Worm (Caenorhabditis elegans) whole organism, L3 larva: ENCODE results near the gene F58A3.4.
A peak's percentile ranks its signal among the peaks of the same experiment; 100 is the strongest.

Experiments used
- R02D3.7 ChIP-seq: fragments of 150-350 bp; optimal IDR thresholded peaks from 2 replicates; lab custom pipeline; 2014; ENCODE audit warnings: missing biosample characterization, missing genetic modification characterization
- ZK546.5 ChIP-seq: sonication (generic microtip); optimal IDR thresholded peaks from 2 replicates; lab custom pipeline; 2017; ENCODE audit warnings: missing biosample characterization, missing genetic modification characterization
- aly-2 ChIP-seq: fragments of 150-350 bp; optimal IDR thresholded peaks from 2 replicates; lab custom pipeline; 2014; ENCODE audit warnings: missing biosample characterization, missing genetic modification characterization
- ama-1 ChIP-seq: fragments of 150-350 bp; optimal IDR thresholded peaks from 2 replicates; lab custom pipeline; 2018
- ceh-16 ChIP-seq: sonication (generic microtip); optimal IDR thresholded peaks from 2 replicates; lab custom pipeline; 2017; ENCODE audit warnings: missing biosample characterization, missing genetic modification characterization
- ceh-28 ChIP-seq: fragments of 150-350 bp; optimal IDR thresholded peaks from 2 replicates; lab custom pipeline; 2014; ENCODE audit warnings: missing biosample characterization, missing genetic modification reagents, missing genetic modification characterization
- ceh-82 ChIP-seq: fragments of 150-350 bp; optimal IDR thresholded peaks from 2 replicates; lab custom pipeline; 2014; ENCODE audit warnings: missing biosample characterization, missing genetic modification characterization
- ceh-9 ChIP-seq: sonication (generic microtip); optimal IDR thresholded peaks from 2 replicates; lab custom pipeline; 2018; ENCODE audit warnings: missing biosample characterization, missing genetic modification characterization
- daf-12 ChIP-seq: fragments of 150-350 bp; optimal IDR thresholded peaks from 2 replicates; lab custom pipeline; 2014; ENCODE audit warnings: missing biosample characterization, missing genetic modification reagents, missing genetic modification characterization
- egl-27 ChIP-seq: sonication (generic microtip); optimal IDR thresholded peaks from 4 replicates; lab custom pipeline; 2017; ENCODE audit warnings: missing biosample characterization, missing genetic modification reagents, missing genetic modification characterization
- egl-5 ChIP-seq: fragments of 150-350 bp; optimal IDR thresholded peaks from 2 replicates; lab custom pipeline; 2017; ENCODE audit warnings: missing biosample characterization, missing genetic modification reagents, missing genetic modification characterization, inconsistent platforms
- elt-1 ChIP-seq: fragments of 150-350 bp; optimal IDR thresholded peaks from 2 replicates; lab custom pipeline; 2014; ENCODE audit warnings: missing biosample characterization, missing genetic modification characterization
- elt-2 ChIP-seq: sonication (generic microtip); optimal IDR thresholded peaks from 2 replicates; lab custom pipeline; 2016; ENCODE audit warnings: missing genetic modification reagents, mild to moderate bottlenecking, missing genetic modification characterization, missing compliant biosample characterization
- elt-3 ChIP-seq, 3 experiments: fragments of 150-350 bp in 1 of 3; sonication (generic microtip) in 2 of 3; optimal IDR thresholded peaks; 2 replicates in 2 of 3; 4 replicates in 1 of 3; lab custom pipeline; 2014 to 2017; ENCODE audit warnings: missing biosample characterization in 3 of 3, missing genetic modification characterization in 3 of 3
- eor-1 ChIP-seq, 2 experiments: fragments of 150-350 bp; optimal IDR thresholded peaks; 2 replicates each; lab custom pipeline; 2014 to 2018; ENCODE audit warnings: missing biosample characterization in 2 of 2, missing genetic modification characterization in 2 of 2
- fkh-10 ChIP-seq: sonication (generic microtip); optimal IDR thresholded peaks from 2 replicates; lab custom pipeline; 2017; ENCODE audit warnings: missing biosample characterization, missing genetic modification reagents, missing genetic modification characterization
- fkh-2 ChIP-seq: fragments of 150-350 bp; optimal IDR thresholded peaks from 2 replicates; lab custom pipeline; 2014; ENCODE audit warnings: missing biosample characterization, missing genetic modification reagents, missing genetic modification characterization
- fos-1 ChIP-seq: fragments of 150-350 bp; optimal IDR thresholded peaks from 2 replicates; lab custom pipeline; 2014; ENCODE audit warnings: missing biosample characterization, missing genetic modification characterization
- hmg-11 ChIP-seq: sonication (generic microtip); optimal IDR thresholded peaks from 2 replicates; lab custom pipeline; 2016; ENCODE audit warnings: missing genetic modification characterization, missing compliant biosample characterization
- jun-1 ChIP-seq: fragments of 150-350 bp; optimal IDR thresholded peaks from 2 replicates; lab custom pipeline; 2014; ENCODE audit warnings: missing biosample characterization, missing genetic modification reagents, missing genetic modification characterization
- lin-15B ChIP-seq: fragments of 150-350 bp; optimal IDR thresholded peaks from 2 replicates; lab custom pipeline; 2014; ENCODE audit warnings: missing biosample characterization, missing genetic modification characterization
- lin-39 ChIP-seq: fragments of 150-350 bp; optimal IDR thresholded peaks from 2 replicates; lab custom pipeline; 2018; ENCODE audit warnings: missing biosample characterization, missing genetic modification reagents, missing genetic modification characterization
- lsy-12 ChIP-seq: sonication (generic microtip); optimal IDR thresholded peaks from 2 replicates; lab custom pipeline; 2016; ENCODE audit warnings: mild to moderate bottlenecking, missing genetic modification characterization, missing compliant biosample characterization
- mdl-1 ChIP-seq: fragments of 150-350 bp; optimal IDR thresholded peaks from 2 replicates; lab custom pipeline; 2014; ENCODE audit warnings: missing biosample characterization, missing genetic modification characterization
- mml-1 ChIP-seq: fragments of 150-350 bp; sonication (generic microtip); optimal IDR thresholded peaks from 3 replicates; lab custom pipeline; 2014; ENCODE audit warnings: missing biosample characterization, missing genetic modification characterization
- nfya-1 ChIP-seq: sonication (generic microtip); optimal IDR thresholded peaks from 2 replicates; lab custom pipeline; 2017; ENCODE audit warnings: missing genetic modification characterization, mild to moderate bottlenecking, missing compliant biosample characterization, antibody characterized with exemption, moderate library complexity; ENCODE audit not compliant: insufficient read depth
- nhr-11 ChIP-seq: fragments of 150-350 bp; optimal IDR thresholded peaks from 2 replicates; lab custom pipeline; 2014; ENCODE audit warnings: missing biosample characterization, missing genetic modification characterization
- nhr-12 ChIP-seq: fragments of 150-350 bp; optimal IDR thresholded peaks from 2 replicates; lab custom pipeline; 2014; ENCODE audit warnings: missing biosample characterization, missing genetic modification characterization
- nhr-23 ChIP-seq: fragments of 150-350 bp; optimal IDR thresholded peaks from 2 replicates; lab custom pipeline; 2014; ENCODE audit warnings: missing biosample characterization, missing genetic modification reagents, missing genetic modification characterization
- nhr-237 ChIP-seq: fragments of 150-350 bp; optimal IDR thresholded peaks from 2 replicates; lab custom pipeline; 2014; ENCODE audit warnings: missing biosample characterization, missing genetic modification characterization
- nhr-25 ChIP-seq: sonication (generic microtip); optimal IDR thresholded peaks from 2 replicates; lab custom pipeline; 2017; ENCODE audit warnings: missing biosample characterization, missing genetic modification characterization
- nhr-28 ChIP-seq: fragments of 150-350 bp; optimal IDR thresholded peaks from 2 replicates; lab custom pipeline; 2014; ENCODE audit warnings: missing biosample characterization, missing genetic modification characterization
- nhr-43 ChIP-seq: sonication (generic microtip); optimal IDR thresholded peaks from 2 replicates; lab custom pipeline; 2016; ENCODE audit warnings: mild to moderate bottlenecking, missing genetic modification characterization, missing compliant biosample characterization; ENCODE audit not compliant: poor library complexity, severe bottlenecking
- nhr-67 ChIP-seq: fragments of 150-350 bp; optimal IDR thresholded peaks from 2 replicates; lab custom pipeline; 2014; ENCODE audit warnings: missing biosample characterization, missing genetic modification characterization
- nhr-76 ChIP-seq: fragments of 150-350 bp; sonication (generic microtip); optimal IDR thresholded peaks from 5 replicates; lab custom pipeline; 2014; ENCODE audit warnings: missing biosample characterization, missing genetic modification characterization
- nhr-77 ChIP-seq: fragments of 150-350 bp; optimal IDR thresholded peaks from 2 replicates; lab custom pipeline; 2014; ENCODE audit warnings: missing biosample characterization, missing genetic modification characterization
- pha-4 ChIP-seq: fragments of 150-350 bp; optimal IDR thresholded peaks from 2 replicates; lab custom pipeline; 2014; ENCODE audit warnings: missing biosample characterization, missing genetic modification reagents, missing genetic modification characterization
- pqm-1 ChIP-seq: fragments of 150-350 bp; optimal IDR thresholded peaks from 2 replicates; lab custom pipeline; 2017; ENCODE audit warnings: missing biosample characterization, missing genetic modification characterization, inconsistent platforms
- sea-2 ChIP-seq: fragments of 150-350 bp; sonication (generic microtip); optimal IDR thresholded peaks from 4 replicates; lab custom pipeline; 2014; ENCODE audit warnings: missing biosample characterization, missing genetic modification reagents, missing genetic modification characterization
- skn-1 ChIP-seq: fragments of 150-350 bp; optimal IDR thresholded peaks from 2 replicates; lab custom pipeline; 2014; ENCODE audit warnings: missing biosample characterization, missing genetic modification characterization
- snpc-4 ChIP-seq: fragments of 150-350 bp; optimal IDR thresholded peaks from 2 replicates; lab custom pipeline; 2014; ENCODE audit warnings: missing biosample characterization, missing genetic modification characterization
- tbx-2 ChIP-seq: sonication (generic microtip); optimal IDR thresholded peaks from 2 replicates; lab custom pipeline; 2016; ENCODE audit warnings: mild to moderate bottlenecking, missing genetic modification characterization, missing compliant biosample characterization
- unc-39 ChIP-seq: sonication (generic microtip); optimal IDR thresholded peaks from 4 replicates; lab custom pipeline; 2017; ENCODE audit warnings: missing biosample characterization, missing genetic modification characterization
- unc-62 ChIP-seq: fragments of 150-350 bp; sonication (generic microtip); optimal IDR thresholded peaks from 4 replicates; lab custom pipeline; 2014; ENCODE audit warnings: missing biosample characterization, missing genetic modification reagents, missing genetic modification characterization
- zag-1 ChIP-seq: fragments of 150-350 bp; optimal IDR thresholded peaks from 2 replicates; lab custom pipeline; 2014; ENCODE audit warnings: missing biosample characterization, missing genetic modification characterization
- ztf-11 ChIP-seq: fragments of 150-350 bp; optimal IDR thresholded peaks from 2 replicates; lab custom pipeline; 2014; ENCODE audit warnings: missing biosample characterization, missing genetic modification characterization
- ztf-4 ChIP-seq: fragments of 150-350 bp; optimal IDR thresholded peaks from 2 replicates; lab custom pipeline; 2014; ENCODE audit warnings: missing biosample characterization, missing genetic modification characterization

F58A3.4 gene

DNA sequence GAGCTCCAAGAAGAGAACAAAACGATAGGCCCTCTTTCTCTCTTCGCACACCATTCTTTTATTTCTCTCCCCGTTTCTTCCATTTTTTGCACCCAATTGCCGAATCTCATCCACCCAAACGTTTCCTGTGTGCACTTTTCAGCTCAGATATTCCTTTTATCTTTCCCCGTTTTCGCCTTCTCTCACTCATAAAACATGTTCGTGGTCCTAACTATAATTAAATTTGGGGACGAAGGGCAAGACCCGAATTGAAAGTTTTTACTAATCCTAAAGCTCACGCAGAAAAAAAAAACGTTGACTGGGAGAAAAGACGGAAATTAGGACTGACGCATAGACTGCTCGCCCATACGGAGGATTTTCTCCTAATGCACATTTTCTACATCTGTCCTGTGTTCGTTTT lies 45.0 kb downstream of the F58A3.4 start:
- TF ChIP-seq mml-1 (tag; lab: Kevin White, UChicago) (no peak), daf-12 (no peak), ceh-9 (tag; lab: Kevin White, UChicago) (no peak), unc-39 (no peak)

- no peak for TF ChIP-seq R02D3.7
- TF ChIP-seq nhr-25 (tag; lab: Kevin White, UChicago), result peak; percentile 18
- no peak for TF ChIP-seq egl-5 (tag; lab: Kevin White, UChicago)
- TF ChIP-seq fkh-2 (tag; lab: Kevin White, UChicago), result no peak
- TF ChIP-seq ceh-9 (tag; lab: Kevin White, UChicago), result no peak
- TF ChIP-seq tbx-2, result peak; percentile 63
- peak; percentile 17 for TF ChIP-seq hmg-11 (tag; lab: Kevin White, UChicago)
- TF ChIP-seq snpc-4 (tag; lab: Kevin White, UChicago), result no peak
- no peak for TF ChIP-seq lin-15B (tag; lab: Kevin White, UChicago)
- peak; percentile 61 for TF ChIP-seq ceh-82 (tag; lab: Kevin White, UChicago)
- peak; percentile 18 for TF ChIP-seq jun-1 (tag; lab: Kevin White, UChicago)
- peak; percentile 53 for TF ChIP-seq lin-39
- no peak for TF ChIP-seq ceh-16 (tag; lab: Kevin White, UChicago)
- no peak for TF ChIP-seq zag-1 (tag; lab: Kevin White, UChicago)
- TF ChIP-seq nhr-43 (tag; lab: Kevin White, UChicago), result peak; percentile 88
- no peak for TF ChIP-seq nhr-67 (tag; lab: Kevin White, UChicago)
- no peak for TF ChIP-seq egl-27 (tag; lab: Kevin White, UChicago)
- TF ChIP-seq unc-39, result no peak
- no peak for TF ChIP-seq sea-2 (GFP tag; lab: Kevin White, UChicago)
- no peak for TF ChIP-seq aly-2 (tag; lab: Kevin White, UChicago)
- no peak for TF ChIP-seq mml-1 (tag; lab: Kevin White, UChicago)
- no peak for TF ChIP-seq nhr-77 (tag; lab: Kevin White, UChicago)
- no peak for TF ChIP-seq daf-12
- no peak for TF ChIP-seq nfya-1 (tag; lab: Kevin White, UChicago)
- no peak for TF ChIP-seq ZK546.5 (tag; lab: Kevin White, UChicago)
- TF ChIP-seq nhr-23 (tag; lab: Kevin White, UChicago), result no peak
- peak; percentile 65 for TF ChIP-seq lsy-12 (tag; lab: Kevin White, UChicago)
- peak; percentile 11 for TF ChIP-seq skn-1 (tag; lab: Kevin White, UChicago)
- no peak for TF ChIP-seq ceh-28
- no peak for TF ChIP-seq fkh-10
- TF ChIP-seq nhr-76, result no peak
- no peak for TF ChIP-seq unc-62 (GFP tag; lab: Kevin White, UChicago)
- no peak for TF ChIP-seq ztf-11 (tag; lab: Kevin White, UChicago)
- TF ChIP-seq fos-1 (tag; lab: Kevin White, UChicago), result no peak
- TF ChIP-seq eor-1 (tag; optimal IDR thresholded peaks at IDR 0.05; lab: Kevin White, UChicago), result no peak
- peak in 1 of 3 experiments; percentile 12 for TF ChIP-seq elt-3 (tag; optimal IDR thresholded peaks at IDR 0.05; lab: Kevin White, UChicago)
- no peak for TF ChIP-seq elt-1
- no peak for TF ChIP-seq pha-4 (tag; lab: Kevin White, UChicago)
- TF ChIP-seq nhr-28 (tag; lab: Kevin White, UChicago), result no peak
- no peak for TF ChIP-seq nhr-237 (tag; lab: Kevin White, UChicago)
- TF ChIP-seq ama-1 (lab: Kevin White, UChicago), result no peak
- peak; percentile 51 for TF ChIP-seq elt-2 (tag; lab: Kevin White, UChicago)
- TF ChIP-seq ztf-4, result peak; percentile 46
- TF ChIP-seq mdl-1 (tag; lab: Kevin White, UChicago), result no peak
- TF ChIP-seq nhr-12 (tag; lab: Kevin White, UChicago), result no peak
- peak; percentile 31 for TF ChIP-seq pqm-1
- no peak for TF ChIP-seq nhr-11 (tag; lab: Kevin White, UChicago)
Measured at ce11 chrX:10963453-10964046, 46.9 kb downstream of the F58A3.4 start, which contains the start of gene nas-10. Gene nas-10, minus strand, starts transcription at chrX:10963503.
